Fruit fly (Drosophila melanogaster): ENCODE measurements around the gene CG13607.

The CG13607 gene

dm6 chr3R:24134580-24134979 is 18.5 kb upstream of the CG13607 start, which contains the start of gene Sec10 (continued):
- TF ChIP-seq CG12104 (GFP tag; optimal IDR thresholded peaks at IDR 0.05) (no peak), CTCF (GFP tag; optimal IDR thresholded peaks at IDR 0.05) (peak; percentile 32), Ets97D (GFP tag; optimal IDR thresholded peaks at IDR 0.05) (peak; percentile 77), CG3838 (GFP tag; optimal IDR thresholded peaks at IDR 0.05) (peak; percentile 99), fd64A (GFP tag; optimal IDR thresholded peaks at IDR 0.05) (no peak), CG9797 (GFP tag; optimal IDR thresholded peaks at IDR 0.05) (no peak), vnd (GFP tag; IDR thresholded peaks at IDR 0.05; ENCODE audit: partially characterized antibody) (no peak), Neu2 (GFP tag; optimal IDR thresholded peaks at IDR 0.05; ENCODE audit: borderline replicate concordance) (no peak), CG4707 (GFP tag; optimal IDR thresholded peaks at IDR 0.05) (peak; percentile 12)

- TF ChIP-seq fru (optimal IDR thresholded peaks at IDR 0.05) (no peak), grn (GFP tag; optimal IDR thresholded peaks at IDR 0.05) (peak; percentile 81), CG17359 (tag; optimal IDR thresholded peaks at IDR 0.05) (no peak), stwl (tag; optimal IDR thresholded peaks at IDR 0.05) (peak; percentile 65), Dll (GFP tag; IDR thresholded peaks at IDR 0.05; ENCODE audit: partially characterized antibody) (0 out of 4 replicates have a peak, but pooled peaks have one; percentile 26), Opbp (GFP tag; IDR thresholded peaks at IDR 0.05; ENCODE audit: partially characterized antibody) (0 out of 3 replicates have a peak, but pooled peaks have one; percentile 51), Pdp1 (GFP tag; optimal IDR thresholded peaks at IDR 0.05) (peak in 1 of 2 experiments; percentile 82), CG3281 (GFP tag; optimal IDR thresholded peaks at IDR 0.05) (no peak), unc-4 (GFP tag; IDR thresholded peaks at IDR 0.05; ENCODE audit: partially characterized antibody) (peak; percentile 43; the same call in 1 of the 2 replicates), chinmo (GFP tag; IDR thresholded peaks at IDR 0.05; ENCODE audit: partially characterized antibody) (0 out of 4 replicates have a peak, but pooled peaks have one; percentile 18), ci (GFP tag; IDR thresholded peaks at IDR 0.05) (no peak), bigmax (GFP tag; optimal IDR thresholded peaks at IDR 0.05) (peak; percentile 82), pzg (GFP tag; optimal IDR thresholded peaks at IDR 0.05) (peak; percentile 74), nmo (GFP tag; optimal IDR thresholded peaks at IDR 0.05) (peak; percentile 34), Scr (GFP tag; IDR thresholded peaks at IDR 0.05; ENCODE audit: partially characterized antibody) (peak; percentile 37), Hsf (GFP tag; optimal IDR thresholded peaks at IDR 0.05) (no peak), CTCF (GFP tag; optimal IDR thresholded peaks at IDR 0.05) (no peak), CG3838 (GFP tag; optimal IDR thresholded peaks at IDR 0.05) (peak; percentile 97), Sox100B (GFP tag; optimal IDR thresholded peaks at IDR 0.05) (no peak), Myb (GFP tag; optimal IDR thresholded peaks at IDR 0.05) (peak; percentile 19), Nf-YB (GFP tag; optimal IDR thresholded peaks at IDR 0.05) (peak; percentile 36), CG3995 (GFP tag; optimal IDR thresholded peaks at IDR 0.05) (peak; percentile 53), hkb (optimal IDR thresholded peaks at IDR 0.05) (peak; percentile 66), hkb (GFP tag; IDR thresholded peaks at IDR 0.05) (no peak), hbn (GFP tag; IDR thresholded peaks at IDR 0.05; ENCODE audit: partially characterized antibody) (peak; percentile 38; the same call in 1 of the 2 replicates), E2f2 (GFP tag; IDR thresholded peaks at IDR 0.05) (peak; percentile 72), Taf1 (GFP tag; IDR thresholded peaks at IDR 0.05) (no peak), amos (GFP tag; IDR thresholded peaks at IDR 0.05; ENCODE audit: partially characterized antibody) (peak; percentile 51), Med (GFP tag) (peak; percentile 48), Bgb (GFP tag; IDR thresholded peaks at IDR 0.05; ENCODE audit: partially characterized antibody) (peak; percentile 62), CG7963 (GFP tag; IDR thresholded peaks at IDR 0.05; ENCODE audit: partially characterized antibody) (peak; percentile 37; the same call in 1 of the 3 replicates), CG34422 (GFP tag; IDR thresholded peaks at IDR 0.05) (peak; percentile 52; the same call in 1 of the 3 replicates), BEAF-32 (GFP tag; optimal IDR thresholded peaks at IDR 0.05) (peak; percentile 59), CG9437 (GFP tag; optimal IDR thresholded peaks at IDR 0.05) (no peak), crp (GFP tag; optimal IDR thresholded peaks at IDR 0.05) (peak; percentile 67 to 95), rib (GFP tag; IDR thresholded peaks at IDR 0.05) (0 out of 2 replicates have a peak, but pooled peaks have one; percentile 21), Antp (GFP tag; optimal IDR thresholded peaks at IDR 0.05) (no peak), Ets65A (GFP tag) (peak; percentile 43), CG4617 (GFP tag; optimal IDR thresholded peaks at IDR 0.05; ENCODE audit: borderline replicate concordance) (peak; percentile 75), sna (GFP tag; IDR thresholded peaks at IDR 0.05; ENCODE audit: partially characterized antibody) (peak; percentile 46; the same call in 1 of the 2 replicates), salm (tag; optimal IDR thresholded peaks at IDR 0.05) (no peak)
Measured at dm6 chr3R:24130080-24130479, 14.0 kb upstream of the CG13607 start, which contains the start of the genes GatB and Tsc1. Gene GatB (minus strand): TSS chr3R:24130255. Gene Tsc1 (plus strand): TSS chr3R:24130307.
